Worm (Caenorhabditis elegans) whole organism, young adult: ENCODE data around the gene C24F3.2.

ENCODE experiments used
- B0035.1 ChIP-seq: sonication (generic microtip); optimal IDR thresholded peaks from 2 replicates; lab custom pipeline; 2016; ENCODE audit warnings: missing genetic modification characterization, mild to moderate bottlenecking, missing compliant biosample characterization, missing genotype, missing genetic modification reagents
- F10E7.11 ChIP-seq: sonication (generic microtip); optimal IDR thresholded peaks from 2 replicates; lab custom pipeline; 2017; ENCODE audit warnings: mild to moderate bottlenecking, missing genetic modification characterization, moderate library complexity, missing compliant biosample characterization
- F23B12.7 ChIP-seq: sonication (generic microtip); optimal IDR thresholded peaks from 2 replicates; lab custom pipeline; 2017; ENCODE audit warnings: missing genetic modification characterization, mild to moderate bottlenecking, missing compliant biosample characterization, antibody characterized with exemption, moderate library complexity; ENCODE audit not compliant: insufficient read depth
- F33H1.4 ChIP-seq: fragments of 200-800 bp; sonication (Bioruptor generic); IDR thresholded peaks from 2 replicates; pipeline ENCODE4 v1.3.6; 2022; ENCODE audit warnings: missing genetic modification reagents, missing genetic modification characterization, missing compliant biosample characterization
- F37B4.10 ChIP-seq: fragments of 200-800 bp; sonication (Bioruptor generic); IDR thresholded peaks from 2 replicates; pipeline ENCODE4 v1.3.6; 2022; ENCODE audit warnings: missing genetic modification characterization, missing compliant biosample characterization
- F49E8.2 ChIP-seq: sonication (generic microtip); optimal IDR thresholded peaks from 3 replicates; lab custom pipeline; 2017; ENCODE audit warnings: missing genetic modification characterization, mild to moderate bottlenecking, missing compliant biosample characterization, antibody characterized with exemption, moderate library complexity; ENCODE audit not compliant: insufficient read depth
- F57A8.1 ChIP-seq: fragments of 200-800 bp; sonication (Bioruptor generic); optimal IDR thresholded peaks from 2 replicates; lab custom pipeline; 2018; ENCODE audit warnings: mild to moderate bottlenecking, missing genetic modification characterization, moderate library complexity, missing compliant biosample characterization
- Y79H2A.3 ChIP-seq: fragments of 200-800 bp; sonication (Bioruptor generic); conservative IDR thresholded peaks from 2 replicates; pipeline ENCODE4 v1.3.6; 2022; ENCODE audit warnings: missing genetic modification reagents, missing genetic modification characterization, missing compliant biosample characterization
- akir-1 ChIP-seq: fragments of 200-800 bp; sonication (Bioruptor generic); optimal IDR thresholded peaks from 2 replicates; lab custom pipeline; 2018; ENCODE audit warnings: mild to moderate bottlenecking, missing genetic modification characterization, moderate library complexity, missing compliant biosample characterization
- aptf-3 ChIP-seq: fragments of 200-800 bp; sonication (Bioruptor generic); IDR thresholded peaks from 2 replicates; pipeline ENCODE4 v1.3.6; 2022; ENCODE audit warnings: missing genetic modification characterization, missing compliant biosample characterization
- attf-3 ChIP-seq: fragments of 200-800 bp; sonication (Bioruptor generic); conservative IDR thresholded peaks from 2 replicates; pipeline ENCODE4 v1.3.6; 2022; ENCODE audit warnings: missing genetic modification reagents, missing genetic modification characterization, missing compliant biosample characterization
- attf-5 ChIP-seq: fragments of 200-800 bp; sonication (Bioruptor generic); optimal IDR thresholded peaks from 2 replicates; lab custom pipeline; 2018; ENCODE audit warnings: mild to moderate bottlenecking, missing genetic modification characterization, missing compliant biosample characterization
- cebp-1 ChIP-seq, 2 experiments: fragments of 200-800 bp in 1 of 2; sonication (Bioruptor generic) in 1 of 2; sonication (generic microtip) in 1 of 2; IDR thresholded peaks in 1 of 2; optimal IDR thresholded peaks in 1 of 2; 2 replicates each; pipeline versions ENCODE4 v1.3.6 to Lab custom; 2017 to 2022; ENCODE audit warnings: missing compliant biosample characterization in 2 of 2, missing genetic modification characterization in 2 of 2, mild to moderate bottlenecking in 1 of 2, missing genetic modification reagents in 1 of 2, moderate library complexity in 1 of 2
- chd-7 ChIP-seq: sonication (generic microtip); optimal IDR thresholded peaks from 2 replicates; lab custom pipeline; 2016; ENCODE audit warnings: mild to moderate bottlenecking, missing genetic modification characterization, moderate library complexity, missing compliant biosample characterization
- dox-1 ChIP-seq: fragments of 200-800 bp; sonication (Bioruptor generic); IDR thresholded peaks from 2 replicates; pipeline ENCODE4 v1.3.6; 2022; ENCODE audit warnings: missing genetic modification reagents, missing genetic modification characterization, missing compliant biosample characterization
- dpff-1 ChIP-seq: sonication (generic microtip); optimal IDR thresholded peaks from 2 replicates; lab custom pipeline; 2017; ENCODE audit warnings: mild to moderate bottlenecking, missing genetic modification characterization, missing compliant biosample characterization
- dpl-1 ChIP-seq: fragments of 150-350 bp; optimal IDR thresholded peaks from 2 replicates; lab custom pipeline; 2014; ENCODE audit warnings: missing biosample characterization, missing genetic modification reagents, missing genetic modification characterization
- ekl-4 ChIP-seq: fragments of 200-800 bp; sonication (Bioruptor generic); IDR thresholded peaks from 2 replicates; pipeline ENCODE4 v1.3.6; 2022; ENCODE audit warnings: missing genetic modification reagents, missing genetic modification characterization, missing compliant biosample characterization
- ets-4 ChIP-seq: fragments of 200-800 bp; sonication (Bioruptor generic); optimal IDR thresholded peaks from 2 replicates; lab custom pipeline; 2018; ENCODE audit warnings: mild to moderate bottlenecking, missing genetic modification characterization, missing compliant biosample characterization
- hlh-26 ChIP-seq: fragments of 200-800 bp; sonication (Bioruptor generic); conservative IDR thresholded peaks from 2 replicates; pipeline ENCODE4 v1.3.6; 2022; ENCODE audit warnings: missing genetic modification reagents, missing genetic modification characterization, missing compliant biosample characterization
- hmg-1.2 ChIP-seq: fragments of 200-800 bp; sonication (Bioruptor generic); IDR thresholded peaks from 2 replicates; pipeline ENCODE4 v1.3.6; 2022; ENCODE audit warnings: missing genetic modification reagents, missing genetic modification characterization, missing compliant biosample characterization
- lag-1 ChIP-seq: fragments of 200-800 bp; sonication (Bioruptor generic); IDR thresholded peaks from 2 replicates; pipeline ENCODE4 v1.3.6; 2022; ENCODE audit warnings: missing genetic modification reagents, missing genetic modification characterization, missing compliant biosample characterization
- lsy-27 ChIP-seq: sonication (generic microtip); optimal IDR thresholded peaks from 2 replicates; lab custom pipeline; 2017; ENCODE audit warnings: missing genetic modification characterization, mild to moderate bottlenecking, missing compliant biosample characterization, antibody characterized with exemption, missing genotype, borderline replicate concordance; ENCODE audit not compliant: insufficient read depth
- madf-6 ChIP-seq: fragments of 200-800 bp; sonication (Bioruptor generic); IDR thresholded peaks from 2 replicates; pipeline ENCODE4 v1.3.6; 2022; ENCODE audit warnings: missing genetic modification reagents, missing genetic modification characterization, missing compliant biosample characterization
- mes-4 ChIP-seq: sonication (generic microtip); optimal IDR thresholded peaks from 2 replicates; lab custom pipeline; 2016; ENCODE audit warnings: missing genotype, missing genetic modification characterization, missing compliant biosample characterization
- mxl-1 ChIP-seq: sonication (generic microtip); optimal IDR thresholded peaks from 2 replicates; lab custom pipeline; 2016; ENCODE audit warnings: missing genetic modification characterization, missing compliant biosample characterization
- nfya-1 ChIP-seq: sonication (generic microtip); optimal IDR thresholded peaks from 2 replicates; lab custom pipeline; 2017; ENCODE audit warnings: antibody characterized with exemption, missing compliant biosample characterization, missing genetic modification characterization, borderline replicate concordance; ENCODE audit not compliant: insufficient read depth
- nfya-2 ChIP-seq: fragments of 200-800 bp; sonication (Bioruptor generic); IDR thresholded peaks from 2 replicates; pipeline ENCODE4 v1.3.6; 2022; ENCODE audit warnings: missing genetic modification reagents, missing genetic modification characterization, missing compliant biosample characterization
- nfyb-1 ChIP-seq: fragments of 200-800 bp; sonication (Bioruptor generic); IDR thresholded peaks from 2 replicates; pipeline ENCODE4 v1.3.6; 2022; ENCODE audit warnings: missing genetic modification reagents, missing genetic modification characterization, missing compliant biosample characterization
- nhr-27 ChIP-seq: fragments of 200-800 bp; sonication (Bioruptor generic); optimal IDR thresholded peaks from 2 replicates; lab custom pipeline; 2018; ENCODE audit warnings: mild to moderate bottlenecking, missing genetic modification characterization, moderate library complexity, missing compliant biosample characterization
- nhr-80 ChIP-seq: sonication (generic microtip); optimal IDR thresholded peaks from 2 replicates; lab custom pipeline; 2016; ENCODE audit warnings: missing genetic modification characterization, missing compliant biosample characterization
- pbrm-1 ChIP-seq: fragments of 200-800 bp; sonication (Bioruptor generic); IDR thresholded peaks from 2 replicates; pipeline ENCODE4 v1.3.6; 2022; ENCODE audit warnings: missing genetic modification reagents, missing genetic modification characterization, missing compliant biosample characterization
- rec-8 ChIP-seq, 2 experiments: sonication (generic microtip); optimal IDR thresholded peaks; 2 replicates each; lab custom pipeline; 2016; ENCODE audit warnings: mild to moderate bottlenecking in 2 of 2, missing genetic modification characterization in 2 of 2, missing genetic modification reagents in 2 of 2, missing genotype in 2 of 2, missing biosample characterization in 1 of 2, missing compliant biosample characterization in 1 of 2, moderate library complexity in 1 of 2
- snpc-4 ChIP-seq, 5 experiments: fragments of 150-350 bp in 1 of 5; sonication (generic microtip) in 4 of 5; optimal IDR thresholded peaks; 2 replicates each; lab custom pipeline; 2014 to 2018; ENCODE audit warnings: missing genetic modification characterization in 5 of 5, missing biosample characterization in 3 of 5, antibody characterized with exemption in 2 of 5, mild to moderate bottlenecking in 2 of 5, missing compliant biosample characterization in 2 of 5, missing genotype in 2 of 5, moderate library complexity in 2 of 5, missing genetic modification reagents in 1 of 5
- tbp1 ChIP-seq: fragments of 200-800 bp; sonication (Bioruptor generic); optimal IDR thresholded peaks from 2 replicates; lab custom pipeline; 2018; ENCODE audit warnings: mild to moderate bottlenecking, missing genetic modification characterization, missing compliant biosample characterization
- unc-130 ChIP-seq: sonication (generic microtip); optimal IDR thresholded peaks from 2 replicates; lab custom pipeline; 2016; ENCODE audit warnings: missing genetic modification reagents, missing genetic modification characterization, missing compliant biosample characterization
- unc-62 ChIP-seq: fragments of 150-350 bp; optimal IDR thresholded peaks from 2 replicates; lab custom pipeline; 2014; ENCODE audit warnings: missing biosample characterization, missing genetic modification reagents, missing genetic modification characterization
- xnd-1 ChIP-seq: sonication (generic microtip); optimal IDR thresholded peaks from 2 replicates; lab custom pipeline; 2016; ENCODE audit warnings: missing genotype, missing genetic modification reagents, missing genetic modification characterization, missing compliant biosample characterization
- zfh-2 ChIP-seq: fragments of 200-800 bp; sonication (Bioruptor generic); conservative IDR thresholded peaks from 2 replicates; pipeline ENCODE4 v1.3.6; 2022; ENCODE audit warnings: missing genetic modification reagents, missing genetic modification characterization, missing compliant biosample characterization
- zim-3 ChIP-seq: sonication (generic microtip); optimal IDR thresholded peaks from 2 replicates; lab custom pipeline; 2017; ENCODE audit warnings: mild to moderate bottlenecking, missing genetic modification characterization, moderate library complexity, missing compliant biosample characterization
- ztf-18 ChIP-seq: sonication (generic microtip); optimal IDR thresholded peaks from 2 replicates; lab custom pipeline; 2016; ENCODE audit warnings: missing genotype, mild to moderate bottlenecking, missing genetic modification characterization, missing compliant biosample characterization
- ztf-6 ChIP-seq: fragments of 200-800 bp; sonication (Bioruptor generic); IDR thresholded peaks from 2 replicates; pipeline ENCODE4 v1.3.6; 2022; ENCODE audit warnings: missing genetic modification reagents, missing genetic modification characterization, missing compliant biosample characterization

The C24F3.2 gene

DNA sequence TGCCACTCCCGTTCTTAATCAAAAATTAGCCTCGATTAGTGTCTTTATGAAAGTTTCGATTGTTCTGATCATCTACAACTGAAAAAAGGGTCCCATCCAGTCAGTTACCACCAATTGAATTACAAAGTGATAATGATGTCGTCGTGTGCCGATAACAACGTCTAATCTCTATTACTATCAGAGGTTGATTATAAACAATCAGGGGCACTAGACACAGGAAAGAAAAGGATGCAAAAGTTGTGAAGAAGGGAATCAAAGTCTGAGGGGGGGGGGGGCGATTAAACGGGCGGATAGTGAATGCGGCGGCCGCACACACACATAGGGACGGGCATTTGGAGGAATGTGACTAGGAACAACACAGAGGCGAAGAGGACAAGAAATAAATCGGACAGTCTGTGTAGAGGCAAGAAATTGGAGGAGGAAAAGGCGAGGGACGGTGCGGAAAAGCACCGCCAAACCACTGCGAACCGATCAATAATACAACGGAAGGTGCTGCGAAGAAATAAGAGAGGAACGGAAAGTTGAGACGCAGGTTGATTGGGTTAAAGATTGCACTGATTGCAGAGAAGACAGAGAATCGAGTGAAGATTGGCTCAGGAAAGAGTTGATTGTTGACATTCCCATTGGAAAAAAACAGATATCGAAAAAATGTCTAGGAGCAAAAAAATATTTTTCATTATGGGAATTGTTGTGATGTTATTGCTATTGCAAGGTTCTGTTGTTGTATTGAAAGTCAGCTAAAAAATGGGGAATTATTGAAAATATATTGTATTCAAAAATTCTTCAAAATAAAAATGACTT is 47.2 kb upstream of the C24F3.2 start:
- TF ChIP-seq cebp-1 (GFP tag; IDR thresholded peaks at IDR 0.05; lab: Robert Waterston, UW) (peak; percentile 20; the same call in 1 of the 2 replicates), cebp-1 (tag; optimal IDR thresholded peaks at IDR 0.05; lab: Kevin White, UChicago) (peak; percentile 33), lag-1 (GFP tag; lab: Robert Waterston, UW) (no peak), F10E7.11 (tag; lab: Kevin White, UChicago) (no peak), F33H1.4 (GFP tag; lab: Robert Waterston, UW) (0 out of 2 replicates have a peak, but pooled peaks have one; percentile 5), ekl-4 (GFP tag; lab: Robert Waterston, UW) (no peak), ets-4 (GFP tag; lab: Kevin White, UChicago) (no peak), attf-5 (GFP tag; lab: Kevin White, UChicago) (peak; percentile 42), xnd-1 (tag; lab: Kevin White, UChicago) (no peak), F37B4.10 (GFP tag; lab: Robert Waterston, UW) (0 out of 2 replicates have a peak, but pooled peaks have one; percentile 20), hmg-1.2 (GFP tag; lab: Robert Waterston, UW) (peak; percentile 10; the same call in 1 of the 2 replicates), attf-3 (GFP tag; lab: Robert Waterston, UW) (0 out of 2 replicates have a peak, but pooled peaks have one; percentile 13), nfya-1 (tag; lab: Kevin White, UChicago) (no peak), chd-7 (tag; lab: Kevin White, UChicago) (no peak), unc-130 (GFP tag; lab: Kevin White, UChicago) (no peak), mes-4 (tag; lab: Kevin White, UChicago) (no peak), B0035.1 (tag; lab: Kevin White, UChicago) (no peak), nhr-80 (peak; percentile 10), hlh-26 (GFP tag; lab: Robert Waterston, UW) (no peak), Y79H2A.3 (GFP tag; lab: Robert Waterston, UW) (no peak), madf-6 (GFP tag; lab: Robert Waterston, UW) (no peak), aptf-3 (no peak), dox-1 (GFP tag; lab: Robert Waterston, UW) (0 out of 2 replicates have a peak, but pooled peaks have one; percentile 15), rec-8 (tag; optimal IDR thresholded peaks at IDR 0.05; lab: Kevin White, UChicago) (no peak), nfyb-1 (GFP tag; lab: Robert Waterston, UW) (peak; percentile 54; the same call in 1 of the 2 replicates), zfh-2 (GFP tag; lab: Robert Waterston, UW) (peak; percentile 87)

ce11 chrIV:10176252-10176730 is 46.0 kb upstream of the C24F3.2 start, which contains the start of gene rack-1:
Gene rack-1 (plus strand): TSS chrIV:10176680.
- TF ChIP-seq lsy-27 (tag; lab: Kevin White, UChicago), result no peak
- no peak for TF ChIP-seq ztf-18 (tag; lab: Kevin White, UChicago)
- no peak for TF ChIP-seq nfya-2 (GFP tag; lab: Robert Waterston, UW)
- no peak for TF ChIP-seq F57A8.1 (GFP tag; lab: Kevin White, UChicago)
- TF ChIP-seq B0035.1 (tag; lab: Kevin White, UChicago), result no peak
- TF ChIP-seq F23B12.7 (tag; lab: Kevin White, UChicago), result peak; percentile 81
- TF ChIP-seq dpl-1 (GFP tag; lab: Kevin White, UChicago), result no peak
- no peak for TF ChIP-seq zfh-2 (GFP tag; lab: Robert Waterston, UW)
- peak; percentile 28 for TF ChIP-seq tbp1 (GFP tag; lab: Kevin White, UChicago)
- TF ChIP-seq snpc-4 (GFP tag; optimal IDR thresholded peaks at IDR 0.05; lab: Kevin White, UChicago), result peak; percentile 54
- peak in 2 of 4 experiments; percentile 4 to 30 for TF ChIP-seq snpc-4 (tag; optimal IDR thresholded peaks at IDR 0.05; lab: Kevin White, UChicago)
- no peak for TF ChIP-seq unc-62 (GFP tag; lab: Kevin White, UChicago)
- TF ChIP-seq lag-1 (GFP tag; lab: Robert Waterston, UW), result no peak
- no peak for TF ChIP-seq rec-8 (tag; optimal IDR thresholded peaks at IDR 0.05; lab: Kevin White, UChicago)
- no peak for TF ChIP-seq zim-3
- TF ChIP-seq nhr-27 (tag; lab: Kevin White, UChicago), result no peak
- TF ChIP-seq F49E8.2 (tag; lab: Kevin White, UChicago), result peak; percentile 1
- TF ChIP-seq mxl-1 (tag; lab: Kevin White, UChicago), result no peak
- no peak for TF ChIP-seq akir-1 (GFP tag; lab: Kevin White, UChicago)
- peak; percentile 9; the same call in 1 of the 2 replicates for TF ChIP-seq pbrm-1 (GFP tag; lab: Robert Waterston, UW)
- TF ChIP-seq cebp-1 (GFP tag; IDR thresholded peaks at IDR 0.05; lab: Robert Waterston, UW), result no peak
- peak; percentile 30 for TF ChIP-seq cebp-1 (tag; optimal IDR thresholded peaks at IDR 0.05; lab: Kevin White, UChicago)
- TF ChIP-seq ztf-6 (GFP tag; lab: Robert Waterston, UW), result no peak
- TF ChIP-seq dpff-1 (tag; lab: Kevin White, UChicago), result no peak
- peak; percentile 58 for TF ChIP-seq madf-6 (GFP tag; lab: Robert Waterston, UW)
